Fruit fly (Drosophila melanogaster) S2 (cell line): ENCODE data around the gene CG14518.

Experiments
- CG8478 ChIP-seq: fragments of >200 bp; optimal IDR thresholded peaks from 2 replicates; lab custom pipeline; 2018
- CTCF ChIP-seq, 2 experiments: fragments of >200 bp; optimal IDR thresholded peaks; 2 replicates each; lab custom pipeline; 2018

Gene CG14518

DNA sequence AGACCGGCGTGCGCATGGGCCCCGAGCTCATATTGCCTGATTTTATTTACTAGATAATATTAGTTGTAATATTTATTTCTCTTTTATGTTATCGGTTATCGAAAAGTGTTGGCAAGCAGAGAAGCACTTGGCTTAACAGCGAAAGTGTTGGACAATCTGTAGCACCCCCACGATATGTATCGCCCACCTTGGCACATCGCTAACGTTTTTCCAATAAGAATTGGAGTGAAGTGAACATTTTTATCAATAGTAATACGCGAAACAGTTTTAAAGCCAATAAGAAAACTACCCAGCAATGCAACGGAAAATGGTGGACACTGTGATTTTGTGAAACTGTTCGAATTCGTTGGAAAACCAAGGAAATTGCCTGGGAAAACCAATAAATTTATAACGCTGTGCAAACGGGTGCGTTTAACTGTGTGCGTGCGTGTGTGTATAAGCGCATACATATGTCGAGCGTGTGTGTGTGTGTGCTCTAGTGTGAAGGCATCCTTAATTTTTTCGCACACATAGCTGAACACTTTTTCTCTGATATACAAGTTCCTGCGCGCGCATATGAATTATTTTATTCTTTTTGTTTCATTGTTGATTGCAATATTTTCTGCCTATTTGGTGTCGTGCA is 14.3 kb downstream of the CG14518 start, which contains the start of the genes Slu7 and Pkc98E:
Gene Slu7 (minus strand): TSS at position 112 of the 622 bp plus-strand sequence.
Gene Pkc98E (plus strand): TSS at position 197 of the 622 bp plus-strand sequence.
- TF ChIP-seq CTCF (optimal IDR thresholded peaks at IDR 0.05; lab: Kevin White, UChicago) (no peak), CG8478 (lab: Kevin White, UChicago) (no peak)

DNA sequence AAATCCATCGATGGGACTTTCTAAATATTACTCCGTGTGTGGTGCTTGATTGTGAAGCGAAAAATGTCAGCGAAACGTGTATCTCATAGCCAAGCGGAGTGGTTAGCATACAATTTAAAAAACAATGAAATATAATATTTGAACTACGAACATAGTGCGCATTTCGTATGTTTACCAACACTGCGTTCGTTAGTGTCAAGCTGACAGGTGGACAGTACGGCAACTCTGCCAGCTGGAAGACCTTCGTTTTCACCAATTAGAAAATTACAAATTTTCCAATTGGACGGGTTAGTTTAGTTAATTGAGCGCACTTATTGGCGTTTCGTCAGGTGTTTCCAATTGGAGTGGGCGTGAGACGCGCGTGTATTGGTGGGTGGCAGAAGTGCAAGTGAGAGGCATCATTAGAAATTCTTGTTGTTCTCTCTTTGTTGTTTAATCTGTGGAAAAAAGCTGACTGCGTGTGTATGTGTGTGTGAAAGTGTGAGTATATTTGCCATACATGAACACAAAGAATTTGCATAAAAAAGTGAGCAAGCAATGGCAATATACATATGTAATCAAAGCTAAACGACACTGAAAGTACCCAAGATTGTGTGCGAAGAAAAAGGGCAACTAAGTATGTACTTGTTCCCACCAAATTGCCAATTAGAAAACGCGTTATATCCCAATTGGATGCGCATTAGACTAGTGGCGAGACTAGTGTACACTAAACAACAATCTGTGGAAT is 15.1 kb downstream of the CG14518 start:
- TF ChIP-seq CG8478 (lab: Kevin White, UChicago) (no peak), CTCF (optimal IDR thresholded peaks at IDR 0.05; lab: Kevin White, UChicago) (no peak)

DNA sequence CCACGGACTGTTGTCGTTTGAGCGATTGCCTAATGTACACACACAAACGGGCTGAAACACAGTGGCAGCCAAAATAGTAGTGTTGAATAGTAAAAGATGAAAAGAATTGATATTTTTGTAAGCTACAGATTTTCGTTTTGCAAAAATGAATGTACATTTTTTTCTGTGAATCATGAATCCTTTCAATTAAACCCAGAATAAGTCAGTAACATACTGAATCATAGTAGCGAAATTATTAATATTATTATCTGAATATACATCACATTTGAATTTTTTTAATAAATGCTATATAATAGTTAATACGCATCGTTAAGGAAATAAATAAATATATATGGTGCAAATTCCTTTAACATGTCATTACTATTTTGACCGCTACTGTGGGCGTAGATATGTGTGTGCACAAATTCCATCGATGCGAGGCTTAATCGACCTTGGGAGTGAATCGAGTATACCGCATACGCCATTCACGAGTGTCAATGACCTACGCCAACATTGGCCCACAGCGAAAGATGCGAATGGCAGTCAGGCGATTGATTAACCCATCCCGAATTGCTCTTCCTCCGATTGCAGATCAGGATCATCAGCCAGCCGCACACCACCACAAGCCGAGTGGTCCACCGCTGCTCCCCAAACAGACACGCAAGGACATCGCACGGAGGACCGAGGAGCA is 15.9 kb downstream of the CG14518 start:
- TF ChIP-seq CTCF (optimal IDR thresholded peaks at IDR 0.05; lab: Kevin White, UChicago) (no peak), CG8478 (lab: Kevin White, UChicago) (no peak)

DNA sequence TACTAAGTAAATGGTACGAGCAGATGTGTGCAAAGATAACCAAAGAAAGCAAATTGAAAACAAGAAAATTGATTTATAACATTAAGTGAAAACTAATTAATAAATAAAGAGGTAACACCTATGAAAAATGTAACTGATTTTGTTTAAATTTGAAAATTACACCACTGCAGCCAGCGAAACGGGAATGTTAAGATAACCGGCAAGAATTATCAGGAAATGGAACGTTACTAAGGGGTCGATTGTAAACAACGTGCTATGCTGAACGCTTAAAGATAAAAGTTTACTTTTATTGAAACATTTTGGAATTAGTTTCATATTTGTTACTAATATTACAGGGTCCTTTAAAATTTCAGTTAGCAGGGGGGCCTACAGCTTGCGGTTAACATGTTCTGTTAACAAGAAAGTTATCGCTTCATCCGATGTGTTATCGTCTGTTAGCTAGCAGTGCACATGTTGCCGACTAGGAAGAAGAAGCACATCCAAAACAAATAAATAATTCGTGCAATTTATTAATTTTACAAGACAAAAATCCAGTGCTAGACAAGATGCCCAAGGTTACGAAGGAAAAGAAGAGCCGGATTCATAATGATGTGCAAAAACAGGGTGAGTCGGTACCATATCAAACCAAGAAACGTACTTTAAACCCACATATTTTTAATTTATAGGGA is 24.4 kb downstream of the CG14518 start, which contains the start of gene CG11837:
Gene CG11837 (plus strand): TSS at position 439 of the 668 bp plus-strand sequence.
- TF ChIP-seq CG8478 (lab: Kevin White, UChicago) (no peak), CTCF (optimal IDR thresholded peaks at IDR 0.05; lab: Kevin White, UChicago) (no peak)

DNA sequence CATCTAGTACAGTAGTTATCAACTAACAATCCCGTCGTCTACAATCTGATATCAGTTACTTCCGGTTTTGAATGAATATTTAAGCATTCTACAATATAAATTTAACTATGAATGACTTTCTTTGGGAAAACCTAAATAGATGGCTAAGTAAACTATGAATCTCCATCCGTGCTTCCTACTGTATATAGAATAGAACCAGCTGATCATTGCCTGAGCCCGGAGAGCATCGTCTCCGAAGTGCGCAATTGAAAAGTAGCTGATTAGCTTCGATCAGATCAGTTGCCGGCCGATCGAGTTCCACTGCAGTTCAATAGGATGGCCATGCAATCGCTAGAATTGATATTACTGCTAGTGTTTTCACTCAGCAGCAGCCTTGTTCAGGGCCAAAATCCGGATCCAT is 26.0 kb downstream of the CG14518 start, which contains the start of gene CG11841:
Gene CG11841 (plus strand): TSS at position 301 of the 400 bp plus-strand sequence.
- TF ChIP-seq CTCF (optimal IDR thresholded peaks at IDR 0.05; lab: Kevin White, UChicago) (no peak), CG8478 (lab: Kevin White, UChicago) (no peak)

DNA sequence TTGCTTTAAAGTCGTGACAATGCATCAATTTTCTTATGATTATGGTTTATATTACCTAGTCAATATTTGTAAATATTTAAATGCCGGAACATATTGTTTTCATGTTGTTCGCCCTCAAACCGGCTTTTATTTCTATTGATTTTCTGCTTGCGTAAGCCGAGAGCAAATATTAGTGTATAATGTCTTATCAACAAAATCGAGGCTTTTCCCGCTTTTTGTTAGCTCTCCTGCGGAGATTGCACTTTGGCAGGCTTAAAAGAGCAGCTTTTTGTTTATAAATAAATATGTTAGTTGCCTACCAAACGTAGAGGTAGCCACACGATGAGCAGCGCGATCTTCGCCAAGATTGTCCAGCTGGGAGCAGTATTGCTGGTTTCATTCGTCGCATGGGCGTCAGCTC is 27.6 kb downstream of the CG14518 start, which contains the start of gene CG11842:
Gene CG11842 (plus strand): TSS at position 301 of the 400 bp plus-strand sequence.
- TF ChIP-seq CTCF (optimal IDR thresholded peaks at IDR 0.05; lab: Kevin White, UChicago), result no peak
- no peak for TF ChIP-seq CG8478 (lab: Kevin White, UChicago)

DNA sequence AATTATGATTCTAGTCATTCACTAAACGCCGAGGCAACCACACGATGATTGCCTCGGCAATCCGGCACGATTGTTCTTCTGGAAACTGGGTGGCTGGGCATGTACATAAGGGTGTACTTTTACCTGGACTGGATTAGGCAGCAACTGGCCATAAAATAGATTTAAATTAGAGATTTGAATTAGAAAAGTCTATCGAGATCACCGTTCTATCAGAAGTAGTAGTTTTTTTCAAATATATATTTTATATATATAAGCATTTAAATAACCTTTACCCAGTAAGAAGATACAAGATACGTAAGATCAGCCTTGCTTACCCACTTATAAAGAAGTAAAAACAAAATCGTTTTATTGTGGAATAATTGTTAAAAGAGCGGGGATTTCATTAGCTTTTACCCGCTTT is 29.3 kb downstream of the CG14518 start, which contains the start of gene CG11843:
Gene CG11843 (plus strand): TSS at position 301 of the 400 bp plus-strand sequence.
- TF ChIP-seq CG8478 (lab: Kevin White, UChicago), result no peak
- no peak for TF ChIP-seq CTCF (optimal IDR thresholded peaks at IDR 0.05; lab: Kevin White, UChicago)

DNA sequence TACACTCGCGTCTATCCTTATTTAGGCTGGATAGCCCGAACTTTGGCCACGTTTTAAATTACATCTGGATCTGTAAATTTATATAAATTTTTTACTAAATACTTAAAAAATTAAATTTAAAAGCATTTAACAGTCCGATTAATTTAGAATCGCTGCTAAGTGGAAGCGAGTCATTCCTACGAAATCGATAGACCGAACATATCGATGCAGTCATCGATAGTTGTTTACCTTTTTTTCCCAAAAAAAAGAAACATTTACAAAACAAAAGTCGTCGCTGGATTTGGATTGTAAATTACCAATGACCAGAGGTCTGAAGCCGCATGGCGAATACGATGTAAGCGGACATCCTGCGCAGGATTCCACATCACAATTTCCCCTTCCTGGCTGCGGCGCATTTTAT is 30.9 kb downstream of the CG14518 start, which contains the start of gene Sirt7:
Gene Sirt7 (plus strand): TSS at position 218 of the 400 bp plus-strand sequence.
- peak in 1 of 2 experiments; percentile 27 for TF ChIP-seq CTCF (optimal IDR thresholded peaks at IDR 0.05; lab: Kevin White, UChicago)
- no peak for TF ChIP-seq CG8478 (lab: Kevin White, UChicago)

DNA sequence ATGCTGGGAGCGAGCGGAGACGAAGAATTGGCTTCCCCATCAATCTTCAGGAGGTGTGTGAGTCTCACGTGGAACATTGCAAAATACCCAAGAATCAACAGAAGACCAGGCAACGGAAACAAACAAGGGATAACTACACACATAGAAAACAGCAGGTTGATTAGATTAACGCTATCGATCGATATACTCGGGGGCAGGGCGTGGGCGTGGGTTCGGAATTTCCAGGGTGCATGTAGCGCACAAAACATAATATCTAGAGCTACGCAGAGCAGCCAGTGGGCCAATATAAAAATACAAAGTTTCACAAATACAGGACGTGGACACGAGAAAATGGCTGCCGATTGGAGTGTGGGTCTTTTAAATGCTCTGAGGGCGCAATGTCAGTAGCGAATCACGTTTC is 34.6 kb downstream of the CG14518 start:
- TF ChIP-seq CTCF (optimal IDR thresholded peaks at IDR 0.05; lab: Kevin White, UChicago) (no peak), CG8478 (lab: Kevin White, UChicago) (no peak)

DNA sequence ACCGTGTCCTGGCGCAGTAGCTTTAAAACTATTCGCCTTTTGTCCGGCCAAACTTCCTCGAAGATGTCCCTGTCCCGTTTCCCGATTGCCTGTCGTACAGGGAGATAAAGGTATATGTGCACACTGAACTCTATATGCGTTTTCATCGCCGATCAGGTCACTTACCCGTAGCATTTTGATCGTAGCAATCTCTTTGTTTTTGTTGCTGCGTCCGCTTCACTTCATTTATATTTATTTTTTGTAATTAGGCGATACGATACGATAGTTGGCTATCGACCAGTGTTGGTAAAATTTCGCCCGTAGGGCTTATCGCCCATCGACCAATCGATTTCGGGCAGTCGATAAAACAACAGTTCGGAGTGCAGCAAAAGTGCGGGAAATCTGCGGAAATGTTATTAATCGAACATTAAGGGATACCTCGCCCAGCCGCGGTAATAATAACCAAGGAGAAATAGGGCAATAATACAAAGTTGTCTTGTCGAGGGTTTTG is 38.0 kb downstream of the CG14518 start, which contains the start of the genes Cul5 and Bicra:
Gene Cul5 (minus strand): TSS at position 259 of the 490 bp plus-strand sequence.
Gene Bicra (plus strand): TSS at position 324 of the 490 bp plus-strand sequence.
- no peak for TF ChIP-seq CG8478 (lab: Kevin White, UChicago)

DNA sequence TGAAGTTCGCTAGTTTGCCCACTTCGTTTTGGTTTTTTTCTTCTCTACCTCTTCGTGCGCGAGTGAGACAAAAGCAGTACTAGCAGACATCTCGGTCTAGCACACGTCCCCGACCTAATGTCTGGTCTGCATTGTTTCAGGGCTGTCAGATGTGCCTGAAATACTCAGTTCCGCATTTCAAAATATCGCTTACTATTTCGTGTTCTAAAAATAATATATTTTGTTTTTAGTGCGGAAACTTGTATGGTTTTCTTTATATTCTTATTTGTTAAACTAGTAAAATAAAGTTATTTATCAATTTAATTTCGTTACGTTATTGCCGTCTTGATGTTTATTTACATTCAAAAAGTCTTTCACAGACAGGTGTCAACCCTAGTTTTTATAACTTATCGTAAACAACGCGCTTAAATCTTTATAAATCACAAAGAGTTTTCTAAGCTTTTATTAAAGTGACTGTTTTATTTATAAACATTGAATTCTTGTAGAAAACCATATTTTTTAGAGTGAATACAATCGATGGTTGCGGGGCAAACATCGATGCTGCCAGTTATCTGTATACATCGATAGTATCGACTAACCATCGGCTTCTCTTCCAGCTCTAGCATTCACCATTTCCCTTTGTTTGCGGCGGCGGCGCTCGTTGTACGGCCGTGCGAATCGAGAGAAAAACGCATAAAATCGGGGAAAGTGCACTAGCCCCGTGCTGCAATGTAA is 38.6 kb downstream of the CG14518 start:
- peak in 1 of 2 experiments; percentile 30 for TF ChIP-seq CTCF (optimal IDR thresholded peaks at IDR 0.05; lab: Kevin White, UChicago)
- no peak for TF ChIP-seq CG8478 (lab: Kevin White, UChicago)

DNA sequence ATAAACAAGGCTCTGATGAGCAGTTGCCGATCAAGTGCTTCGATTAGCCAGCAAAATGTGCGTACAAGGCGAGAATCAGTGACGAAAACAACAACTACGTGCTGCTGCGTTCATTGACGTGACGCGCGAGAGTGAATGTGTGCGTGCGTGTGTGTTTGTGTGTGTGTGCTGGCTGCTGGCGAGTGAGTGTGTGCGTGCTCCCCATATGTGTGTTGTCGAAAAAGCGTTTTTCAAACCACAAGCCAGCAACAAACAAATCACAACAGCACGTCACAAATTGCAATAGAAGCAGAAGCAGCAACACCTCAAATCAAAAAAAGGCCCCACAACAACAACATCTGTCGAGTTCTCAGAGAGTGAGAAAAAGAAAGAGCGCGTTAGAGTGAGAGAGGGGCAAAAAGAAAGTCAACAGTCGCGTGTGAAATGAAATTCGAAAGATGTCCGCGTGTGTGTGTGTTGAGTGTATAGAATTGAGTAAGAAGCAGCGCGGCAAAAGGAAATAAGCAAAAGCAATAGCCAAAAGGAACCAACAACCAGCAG is 39.2 kb downstream of the CG14518 start:
- no peak for TF ChIP-seq CG8478 (lab: Kevin White, UChicago)
- TF ChIP-seq CTCF (optimal IDR thresholded peaks at IDR 0.05; lab: Kevin White, UChicago), result peak in 1 of 2 experiments; percentile 11

DNA sequence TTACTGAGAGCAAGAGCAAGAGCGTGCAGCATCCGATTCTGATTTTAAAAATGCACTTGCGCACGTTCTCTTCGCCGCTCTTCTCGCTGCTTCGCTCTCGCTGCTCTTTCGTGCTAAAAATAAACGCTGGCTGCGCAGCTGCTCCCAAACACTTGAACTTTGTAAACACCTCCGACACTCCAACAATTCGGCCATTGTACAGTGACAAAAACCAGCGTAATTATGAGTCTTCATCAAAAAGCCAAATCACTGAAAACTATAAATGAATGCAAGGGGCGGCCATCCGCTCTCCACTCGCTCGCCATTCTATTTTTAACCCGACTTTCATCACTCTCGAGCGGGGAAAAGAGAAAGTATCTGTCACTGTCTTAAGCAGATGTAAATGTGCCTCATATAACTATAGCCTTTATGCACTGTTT is 39.9 kb downstream of the CG14518 start:
- TF ChIP-seq CTCF (optimal IDR thresholded peaks at IDR 0.05; lab: Kevin White, UChicago), result no peak
- TF ChIP-seq CG8478 (lab: Kevin White, UChicago), result no peak
